Worm (Caenorhabditis elegans) whole organism, L3 larva: ENCODE measurements around the gene K06A4.2.

Experiments
- ZK546.5 ChIP-seq: sonication (generic microtip); optimal IDR thresholded peaks from 2 replicates; lab custom pipeline; 2017; ENCODE audit warnings: missing biosample characterization, missing genetic modification characterization
- ceh-82 ChIP-seq: fragments of 150-350 bp; optimal IDR thresholded peaks from 2 replicates; lab custom pipeline; 2014; ENCODE audit warnings: missing biosample characterization, missing genetic modification characterization
- elt-2 ChIP-seq: sonication (generic microtip); optimal IDR thresholded peaks from 2 replicates; lab custom pipeline; 2016; ENCODE audit warnings: missing genetic modification reagents, mild to moderate bottlenecking, missing genetic modification characterization, missing compliant biosample characterization
- elt-3 ChIP-seq, 3 experiments: fragments of 150-350 bp in 1 of 3; sonication (generic microtip) in 2 of 3; optimal IDR thresholded peaks; 2 replicates in 2 of 3; 4 replicates in 1 of 3; lab custom pipeline; 2014 to 2017; ENCODE audit warnings: missing biosample characterization in 3 of 3, missing genetic modification characterization in 3 of 3
- fos-1 ChIP-seq: fragments of 150-350 bp; optimal IDR thresholded peaks from 2 replicates; lab custom pipeline; 2014; ENCODE audit warnings: missing biosample characterization, missing genetic modification characterization
- hmg-11 ChIP-seq: sonication (generic microtip); optimal IDR thresholded peaks from 2 replicates; lab custom pipeline; 2016; ENCODE audit warnings: missing genetic modification characterization, missing compliant biosample characterization
- nhr-11 ChIP-seq: fragments of 150-350 bp; optimal IDR thresholded peaks from 2 replicates; lab custom pipeline; 2014; ENCODE audit warnings: missing biosample characterization, missing genetic modification characterization
- nhr-12 ChIP-seq: fragments of 150-350 bp; optimal IDR thresholded peaks from 2 replicates; lab custom pipeline; 2014; ENCODE audit warnings: missing biosample characterization, missing genetic modification characterization
- nhr-237 ChIP-seq: fragments of 150-350 bp; optimal IDR thresholded peaks from 2 replicates; lab custom pipeline; 2014; ENCODE audit warnings: missing biosample characterization, missing genetic modification characterization
- nhr-76 ChIP-seq: fragments of 150-350 bp; sonication (generic microtip); optimal IDR thresholded peaks from 5 replicates; lab custom pipeline; 2014; ENCODE audit warnings: missing biosample characterization, missing genetic modification characterization
- nhr-77 ChIP-seq: fragments of 150-350 bp; optimal IDR thresholded peaks from 2 replicates; lab custom pipeline; 2014; ENCODE audit warnings: missing biosample characterization, missing genetic modification characterization
- pha-4 ChIP-seq: fragments of 150-350 bp; optimal IDR thresholded peaks from 2 replicates; lab custom pipeline; 2014; ENCODE audit warnings: missing biosample characterization, missing genetic modification reagents, missing genetic modification characterization
- pqm-1 ChIP-seq: fragments of 150-350 bp; optimal IDR thresholded peaks from 2 replicates; lab custom pipeline; 2017; ENCODE audit warnings: missing biosample characterization, missing genetic modification characterization, inconsistent platforms
- snpc-4 ChIP-seq: fragments of 150-350 bp; optimal IDR thresholded peaks from 2 replicates; lab custom pipeline; 2014; ENCODE audit warnings: missing biosample characterization, missing genetic modification characterization

DNA sequence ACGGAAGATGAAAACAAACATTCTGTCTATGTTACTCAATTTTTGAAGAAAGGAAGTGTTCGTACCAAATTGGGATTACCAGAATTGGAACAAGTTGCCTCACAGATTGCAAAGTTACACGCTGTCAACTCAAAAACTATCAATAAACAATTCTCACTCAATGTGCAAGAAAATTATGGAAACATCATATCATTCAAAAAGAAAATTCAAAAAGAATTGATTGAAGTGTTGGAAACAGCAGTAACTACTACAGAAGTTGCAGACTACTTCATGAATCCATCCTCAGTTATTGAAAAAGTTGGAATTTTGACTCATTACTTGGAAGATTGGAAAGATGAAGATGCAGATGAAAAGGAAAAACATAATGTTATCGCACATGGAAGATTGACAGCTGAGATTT is 44.0 kb downstream of the K06A4.2 start:
- TF ChIP-seq pqm-1 (tag; lab: Kevin White, UChicago) (no peak), pha-4 (tag; lab: Kevin White, UChicago) (no peak), nhr-11 (tag; lab: Kevin White, UChicago) (no peak), nhr-237 (tag; lab: Kevin White, UChicago) (no peak), snpc-4 (tag; lab: Kevin White, UChicago) (no peak), hmg-11 (no peak), nhr-12 (tag; lab: Kevin White, UChicago) (no peak), nhr-76 (no peak), nhr-77 (tag; lab: Kevin White, UChicago) (no peak), elt-3 (tag; optimal IDR thresholded peaks at IDR 0.05; lab: Kevin White, UChicago) (no peak), ceh-82 (tag; lab: Kevin White, UChicago) (no peak), ZK546.5 (tag; lab: Kevin White, UChicago) (no peak), fos-1 (tag; lab: Kevin White, UChicago) (no peak), elt-2 (tag; lab: Kevin White, UChicago) (no peak)
